Fruit fly (Drosophila melanogaster): ENCODE results near the gene CG33689.

Gene CG33689

DNA sequence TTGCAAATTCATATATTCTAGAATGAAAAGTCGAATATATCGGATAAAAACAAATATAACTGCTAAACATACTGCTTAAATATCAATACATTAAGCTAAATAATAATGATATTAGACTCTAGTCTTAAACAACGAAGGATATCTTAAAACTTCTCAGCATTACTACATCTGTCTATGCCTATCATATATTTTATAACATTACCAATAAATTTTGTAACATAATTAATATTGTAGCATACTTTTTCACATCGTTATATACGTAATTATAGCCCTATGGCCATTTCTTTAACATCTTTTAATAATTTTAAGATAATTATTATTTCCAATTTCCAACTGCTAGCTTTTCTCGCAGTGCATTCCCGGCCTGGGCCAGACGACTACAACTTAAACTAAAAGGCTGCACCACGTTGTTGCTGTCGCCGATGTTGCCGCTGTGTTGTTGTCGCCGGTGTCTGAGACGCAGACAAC is 27.2 kb upstream of the CG33689 start (continued):
- peak; percentile 7 for TF ChIP-seq PHDP (tag; optimal IDR thresholded peaks at IDR 0.05)
- no peak for TF ChIP-seq dm (GFP tag; optimal IDR thresholded peaks at IDR 0.05)
- peak; percentile 2 for TF ChIP-seq CG2120 (GFP tag; optimal IDR thresholded peaks at IDR 0.05)
- TF ChIP-seq peb (GFP tag; IDR thresholded peaks at IDR 0.05) = no peak
- TF ChIP-seq CG33557 (GFP tag; optimal IDR thresholded peaks at IDR 0.05) = peak; percentile 8
- TF ChIP-seq gro (GFP tag; optimal IDR thresholded peaks at IDR 0.05) = no peak
- no peak for TF ChIP-seq crp (GFP tag; optimal IDR thresholded peaks at IDR 0.05)
- TF ChIP-seq CG8089 (GFP tag; optimal IDR thresholded peaks at IDR 0.05) = no peak
- TF ChIP-seq CG4707 (GFP tag; optimal IDR thresholded peaks at IDR 0.05) = no peak
- TF ChIP-seq lab (GFP tag; optimal IDR thresholded peaks at IDR 0.05) = peak; percentile 11
- TF ChIP-seq Lpt (GFP tag; optimal IDR thresholded peaks at IDR 0.05) = no peak
- TF ChIP-seq p53 (GFP tag; optimal IDR thresholded peaks at IDR 0.05) = no peak
- TF ChIP-seq CG9817 (tag; optimal IDR thresholded peaks at IDR 0.05) = no peak
- no peak for TF ChIP-seq ci (GFP tag; IDR thresholded peaks at IDR 0.05)
- no peak for TF ChIP-seq Trl (optimal IDR thresholded peaks at IDR 0.05)
- TF ChIP-seq Trl (GFP tag; optimal IDR thresholded peaks at IDR 0.05) = no peak
- TF ChIP-seq Blimp-1 (GFP tag; optimal IDR thresholded peaks at IDR 0.05) = peak; percentile 22
- peak; percentile 54; the same call in 1 of the 2 replicates for TF ChIP-seq CG31441 (GFP tag; IDR thresholded peaks at IDR 0.05)
- TF ChIP-seq Taf1 (GFP tag; IDR thresholded peaks at IDR 0.05) = no peak
- TF ChIP-seq luna (GFP tag; optimal IDR thresholded peaks at IDR 0.05) = no peak
- no peak for TF ChIP-seq HmgD (GFP tag; optimal IDR thresholded peaks at IDR 0.05)
- no peak for TF ChIP-seq CG8944 (GFP tag; optimal IDR thresholded peaks at IDR 0.05)
- peak; percentile 58 for TF ChIP-seq dmrt99B (tag; optimal IDR thresholded peaks at IDR 0.05)
- TF ChIP-seq MBD-R2 (GFP tag; IDR thresholded peaks at IDR 0.05) = no peak
- TF ChIP-seq klu (GFP tag; IDR thresholded peaks at IDR 0.05) = no peak
- no peak for TF ChIP-seq ab (GFP tag; optimal IDR thresholded peaks at IDR 0.05)
- TF ChIP-seq inv (GFP tag; IDR thresholded peaks at IDR 0.05; ENCODE audit: partially characterized antibody) = no peak
- no peak for TF ChIP-seq tup (GFP tag; optimal IDR thresholded peaks at IDR 0.05)
- TF ChIP-seq kni (GFP tag; optimal IDR thresholded peaks at IDR 0.05) = no peak
- peak; percentile 68 for TF ChIP-seq CG2678 (tag; optimal IDR thresholded peaks at IDR 0.05)
- TF ChIP-seq Drgx (GFP tag; IDR thresholded peaks at IDR 0.05) = no peak
- TF ChIP-seq repo (GFP tag; optimal IDR thresholded peaks at IDR 0.05) = no peak
- TF ChIP-seq exex (tag; optimal IDR thresholded peaks at IDR 0.05) = no peak
- peak; percentile 80 for TF ChIP-seq CG17361 (GFP tag; IDR thresholded peaks at IDR 0.05)
- no peak for TF ChIP-seq CG16815 (GFP tag; optimal IDR thresholded peaks at IDR 0.05)
- peak; percentile 65 for TF ChIP-seq Med (GFP tag)
- TF ChIP-seq CG17568 (GFP tag; optimal IDR thresholded peaks at IDR 0.05) = no peak
- TF ChIP-seq Hmr (GFP tag; optimal IDR thresholded peaks at IDR 0.05) = peak; percentile 47
- no peak for TF ChIP-seq tna (GFP tag; IDR thresholded peaks at IDR 0.05; ENCODE audit: partially characterized antibody)
- TF ChIP-seq Dp (GFP tag; optimal IDR thresholded peaks at IDR 0.05) = no peak
- TF ChIP-seq Atf-2 (GFP tag; optimal IDR thresholded peaks at IDR 0.05) = no peak
- no peak for TF ChIP-seq sens-2 (GFP tag; IDR thresholded peaks at IDR 0.05)
- peak in 1 of 2 experiments; percentile 60 for TF ChIP-seq Hr51 (GFP tag; optimal IDR thresholded peaks at IDR 0.05)
- TF ChIP-seq CG12942 (GFP tag; optimal IDR thresholded peaks at IDR 0.05) = no peak
- TF ChIP-seq CG17186 (GFP tag; optimal IDR thresholded peaks at IDR 0.05) = no peak
- no peak for TF ChIP-seq Hr78 (GFP tag; optimal IDR thresholded peaks at IDR 0.05)
- peak; percentile 51 for TF ChIP-seq CG15269 (tag; optimal IDR thresholded peaks at IDR 0.05)
- no peak for TF ChIP-seq ttk (GFP tag; IDR thresholded peaks at IDR 0.05)
- TF ChIP-seq NK7.1 (GFP tag; optimal IDR thresholded peaks at IDR 0.05) = no peak
- TF ChIP-seq chn (GFP tag; optimal IDR thresholded peaks at IDR 0.05) = no peak
- TF ChIP-seq Oaz (GFP tag; IDR thresholded peaks at IDR 0.05) = no peak
